Fruit fly (Drosophila melanogaster) whole organism, embryonic: ENCODE results near the gene CG45073.

Experiments
- BEAF-32 ChIP-seq: fragments of 200-800 bp; sonication (Bioruptor generic); optimal IDR thresholded peaks from 3 replicates; lab custom pipeline; 2017; ENCODE audit warnings: missing biosample characterization, missing genetic modification characterization, mild to moderate bottlenecking, moderate library complexity, missing genetic modification reagents
- CG14441 ChIP-seq: fragments of 200-800 bp; sonication (Bioruptor generic); IDR thresholded peaks from 2 replicates; pipeline ENCODE4 v1.3.6; 2022; ENCODE audit warnings: missing biosample characterization, missing genetic modification characterization
- CG15479 ChIP-seq: fragments of 200-800 bp; sonication (Bioruptor generic); optimal IDR thresholded peaks from 3 replicates; lab custom pipeline; 2019; ENCODE audit warnings: missing biosample characterization, mild to moderate bottlenecking, missing genetic modification characterization, moderate library complexity
- CG2875 ChIP-seq: fragments of 200-800 bp; sonication (Bioruptor generic); optimal IDR thresholded peaks from 2 replicates; lab custom pipeline; 2017; ENCODE audit warnings: missing biosample characterization, mild to moderate bottlenecking, missing genetic modification characterization, missing genetic modification reagents
- CG4730 ChIP-seq: fragments of 200-800 bp; sonication (Bioruptor generic); IDR thresholded peaks from 2 replicates; pipeline ENCODE4 v1.3.6; 2022; ENCODE audit warnings: missing biosample characterization, missing genetic modification characterization
- D19B ChIP-seq: fragments of 200-800 bp; sonication (Bioruptor generic); optimal IDR thresholded peaks from 2 replicates; lab custom pipeline; 2017; ENCODE audit warnings: missing biosample characterization, mild to moderate bottlenecking, missing genetic modification characterization
- Drgx ChIP-seq: fragments of 200-800 bp; sonication (Bioruptor generic); IDR thresholded peaks from 2 replicates; pipeline ENCODE4 v1.3.6; 2022; ENCODE audit warnings: missing biosample characterization, missing genetic modification characterization
- Spps ChIP-seq: fragments of 200-800 bp; sonication (Bioruptor generic); optimal IDR thresholded peaks from 2 replicates; lab custom pipeline; 2018; ENCODE audit warnings: missing biosample characterization, mild to moderate bottlenecking, missing genetic modification characterization
- Trl ChIP-seq, 3 experiments: fragments of >200 bp in 2 of 3; fragments of 200-800 bp in 1 of 3; sonication (Bioruptor generic) in 1 of 3; optimal IDR thresholded peaks; 2 replicates in 1 of 3; 3 replicates in 2 of 3; lab custom pipeline; 2016 to 2017; ENCODE audit warnings: missing biosample characterization in 1 of 3, missing genetic modification characterization in 1 of 3
- chn ChIP-seq: fragments of 200-800 bp; sonication (Bioruptor generic); optimal IDR thresholded peaks from 2 replicates; lab custom pipeline; 2016; ENCODE audit warnings: missing biosample characterization, missing genetic modification characterization
- corto ChIP-seq: fragments of 200-800 bp; sonication (Bioruptor generic); optimal IDR thresholded peaks from 2 replicates; lab custom pipeline; 2016; ENCODE audit warnings: missing biosample characterization, mild to moderate bottlenecking, missing genetic modification characterization, moderate library complexity
- hbn ChIP-seq: fragments of 200-800 bp; sonication (Bioruptor generic); IDR thresholded peaks from 2 replicates; pipeline ENCODE4 v1.3.6; 2022; ENCODE audit warnings: missing biosample characterization, missing genetic modification characterization; ENCODE audit not compliant: partially characterized antibody
- so ChIP-seq: fragments of 200-800 bp; sonication (Bioruptor generic); IDR thresholded peaks from 3 replicates; pipeline ENCODE4 v1.3.6; 2022; ENCODE audit warnings: missing biosample characterization, missing genetic modification characterization
- tx ChIP-seq: fragments of 200-800 bp; sonication (Bioruptor generic); optimal IDR thresholded peaks from 2 replicates; lab custom pipeline; 2016; ENCODE audit warnings: missing biosample characterization, missing genetic modification characterization

DNA sequence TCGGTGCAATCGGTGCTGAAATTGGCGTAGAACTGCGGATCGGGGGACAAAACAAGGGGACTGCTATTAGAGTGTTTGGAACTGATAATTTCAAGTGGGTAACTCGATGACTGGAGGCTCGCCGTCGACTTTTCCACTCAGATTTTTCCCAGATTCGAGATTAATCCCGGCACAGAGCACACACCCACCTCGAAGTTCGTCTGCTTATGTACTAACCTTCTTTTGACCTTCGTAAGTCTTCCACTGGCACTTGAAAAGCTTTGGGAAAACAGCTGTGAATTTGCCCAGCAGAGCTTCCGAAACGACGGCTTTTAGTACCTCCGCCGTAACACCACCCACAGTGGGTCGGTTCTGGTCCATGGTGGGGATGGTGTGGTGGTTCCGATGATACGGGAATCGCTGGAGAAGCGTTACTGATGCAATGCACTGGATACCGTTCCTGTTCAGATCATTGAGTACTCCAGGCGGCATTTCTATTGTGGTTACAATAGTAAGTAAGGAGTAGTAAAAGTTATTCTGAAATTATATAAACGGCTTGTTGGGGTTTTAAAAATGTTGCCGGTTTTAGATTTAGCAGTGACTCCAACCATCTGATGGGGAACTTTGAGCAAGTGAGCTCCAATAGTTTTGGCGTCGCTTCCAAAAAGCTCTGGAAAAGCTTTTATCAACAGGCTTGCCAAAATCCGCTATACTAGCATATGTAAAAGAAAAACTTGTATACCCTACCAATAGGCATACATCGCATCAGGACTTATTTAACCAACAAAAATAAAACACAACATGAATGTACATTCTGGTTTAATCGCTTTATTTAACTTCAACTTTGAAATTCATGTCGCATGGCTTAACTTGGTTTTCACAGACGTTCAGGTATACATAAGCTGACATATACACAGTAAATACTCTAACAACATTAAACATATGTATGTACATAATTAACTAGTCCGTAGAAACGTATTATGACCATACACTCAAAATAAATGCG lies 9.8 kb upstream of the CG45073 start, which contains the start of gene Tpi:
- TF ChIP-seq CG14441 (GFP tag; lab: Robert Waterston, UW): no peak
- TF ChIP-seq D19B (GFP tag; lab: Kevin White, UChicago): no peak
- peak; percentile 29 for TF ChIP-seq BEAF-32 (GFP tag; lab: Kevin White, UChicago)
- no peak for TF ChIP-seq so (GFP tag; lab: Robert Waterston, UW)
- TF ChIP-seq tx (GFP tag; lab: Kevin White, UChicago): no peak
- TF ChIP-seq Drgx (GFP tag; lab: Robert Waterston, UW): no peak
- no peak for TF ChIP-seq Trl (optimal IDR thresholded peaks at IDR 0.05; lab: Kevin White, UChicago)
- no peak for TF ChIP-seq Trl (GFP tag; optimal IDR thresholded peaks at IDR 0.05; lab: Kevin White, UChicago)
- no peak for TF ChIP-seq CG2875 (GFP tag; lab: Kevin White, UChicago)
- TF ChIP-seq chn: peak; percentile 58
- no peak for TF ChIP-seq hbn
- TF ChIP-seq CG4730 (GFP tag; lab: Robert Waterston, UW): no peak
- no peak for TF ChIP-seq CG15479 (GFP tag; lab: Kevin White, UChicago)
- no peak for TF ChIP-seq Spps (tag; lab: Kevin White, UChicago)
- no peak for TF ChIP-seq corto (GFP tag; lab: Kevin White, UChicago)
